Worm (Caenorhabditis elegans): ENCODE results near the gene Y70C5C.1.

DNA sequence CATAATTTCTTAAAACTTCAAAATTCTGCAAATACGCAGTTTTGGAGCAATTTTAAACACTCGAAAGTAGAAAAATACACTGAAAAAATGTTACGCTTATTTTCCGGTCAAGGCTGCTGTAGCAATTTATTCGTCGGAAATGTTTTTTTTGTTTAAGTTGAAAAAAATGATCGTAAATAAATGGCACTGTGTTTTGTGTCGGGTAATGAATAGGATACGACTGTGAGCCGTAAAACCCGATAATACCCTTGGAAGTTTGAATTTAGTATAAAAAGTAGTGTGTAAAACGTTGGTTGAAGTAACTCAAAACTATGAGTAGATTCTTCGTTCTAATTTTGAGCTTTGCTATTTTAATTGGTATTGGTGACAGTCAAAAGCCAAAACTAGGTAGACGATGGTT, 26.9 kb downstream of the Y70C5C.1 start, which contains the start of gene T25E12.14:
- TF ChIP-seq him-1 (tag; optimal IDR thresholded peaks at IDR 0.05) (no peak), dao-5 (tag; optimal IDR thresholded peaks at IDR 0.05) (no peak)

Measured in whole organism, L4/young adult.